Worm (Caenorhabditis elegans): Measurements from ENCODE around the gene F02C9.2.

F02C9.2 gene

DNA sequence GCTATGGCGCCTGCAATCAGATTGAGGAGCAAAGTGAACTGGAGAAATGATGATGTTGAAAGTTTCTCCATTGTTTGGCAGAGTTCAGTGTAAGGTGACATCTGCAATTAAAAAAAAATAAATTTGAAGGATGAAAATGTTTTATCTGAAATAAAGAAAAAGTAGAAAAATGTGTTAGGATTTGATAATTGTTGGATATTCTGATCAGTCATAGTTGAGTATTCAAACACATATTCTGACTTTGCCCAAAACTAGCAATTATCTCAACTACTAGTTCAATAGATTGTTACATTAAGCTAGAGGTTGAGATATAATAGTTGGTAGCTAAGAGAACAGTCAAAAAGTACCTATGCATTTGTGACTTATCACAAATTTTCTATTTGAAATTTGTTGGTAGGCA, 11.0 kb downstream of the F02C9.2 start, which contains the start of gene srab-10:
srab-10 (minus strand) TSS at position 101 of the 400 bp plus-strand sequence.
- TF ChIP-seq lin-39 (tag; optimal IDR thresholded peaks at IDR 0.05), result no peak
- no peak for TF ChIP-seq gmeb-1 (tag; optimal IDR thresholded peaks at IDR 0.05)
- TF ChIP-seq nhr-12 (tag; optimal IDR thresholded peaks at IDR 0.05), result no peak
- no peak for TF ChIP-seq nhr-11 (tag; optimal IDR thresholded peaks at IDR 0.05)
- TF ChIP-seq ceh-82 (tag; optimal IDR thresholded peaks at IDR 0.05), result no peak
- no peak for TF ChIP-seq aly-2 (tag; optimal IDR thresholded peaks at IDR 0.05)
- no peak for TF ChIP-seq nhr-23 (tag; optimal IDR thresholded peaks at IDR 0.05)
- no peak for TF ChIP-seq sma-9 (GFP tag; optimal IDR thresholded peaks at IDR 0.05)
- TF ChIP-seq sma-9 (tag; optimal IDR thresholded peaks at IDR 0.05), result no peak
- TF ChIP-seq nhr-25 (tag; optimal IDR thresholded peaks at IDR 0.05), result no peak
- TF ChIP-seq mbf-1 (tag; optimal IDR thresholded peaks at IDR 0.05), result no peak
- TF ChIP-seq nhr-6 (tag; optimal IDR thresholded peaks at IDR 0.05), result no peak
- no peak for TF ChIP-seq lin-13 (GFP tag; optimal IDR thresholded peaks at IDR 0.05)
- TF ChIP-seq ceh-16 (tag; optimal IDR thresholded peaks at IDR 0.05), result no peak
- TF ChIP-seq egl-27 (tag; optimal IDR thresholded peaks at IDR 0.05), result no peak
- TF ChIP-seq ztf-11 (tag; optimal IDR thresholded peaks at IDR 0.05), result no peak

DNA sequence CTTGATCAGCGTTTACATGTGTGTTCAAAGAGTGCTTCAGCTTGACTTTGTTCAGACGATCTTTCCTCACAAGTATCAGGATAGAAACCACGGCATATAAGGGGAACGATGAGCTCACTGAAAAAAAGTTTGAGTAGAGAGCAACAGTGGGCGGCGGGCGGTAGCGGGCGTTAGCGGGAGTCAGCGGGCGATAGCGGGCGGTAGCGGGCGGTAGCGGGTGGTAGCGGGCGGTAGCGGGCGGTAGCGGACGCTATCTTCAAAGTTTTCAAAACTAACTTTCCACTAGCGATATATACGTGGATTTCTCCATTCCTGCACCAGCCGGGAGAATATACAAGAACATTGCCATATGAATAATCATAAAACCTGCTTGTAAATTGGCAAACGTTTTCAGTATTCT, 11.7 kb downstream of the F02C9.2 start:
- no peak for TF ChIP-seq lin-13 (GFP tag; optimal IDR thresholded peaks at IDR 0.05)
- TF ChIP-seq sma-3 (GFP tag; optimal IDR thresholded peaks at IDR 0.05), result no peak
- no peak for TF ChIP-seq sem-4 (tag; optimal IDR thresholded peaks at IDR 0.05)
- TF ChIP-seq nhr-10 (tag; optimal IDR thresholded peaks at IDR 0.05), result no peak
- no peak for TF ChIP-seq unc-55 (GFP tag; optimal IDR thresholded peaks at IDR 0.05)
- no peak for TF ChIP-seq nhr-6 (tag; optimal IDR thresholded peaks at IDR 0.05)
- no peak for TF ChIP-seq snpc-4 (tag; optimal IDR thresholded peaks at IDR 0.05)

DNA sequence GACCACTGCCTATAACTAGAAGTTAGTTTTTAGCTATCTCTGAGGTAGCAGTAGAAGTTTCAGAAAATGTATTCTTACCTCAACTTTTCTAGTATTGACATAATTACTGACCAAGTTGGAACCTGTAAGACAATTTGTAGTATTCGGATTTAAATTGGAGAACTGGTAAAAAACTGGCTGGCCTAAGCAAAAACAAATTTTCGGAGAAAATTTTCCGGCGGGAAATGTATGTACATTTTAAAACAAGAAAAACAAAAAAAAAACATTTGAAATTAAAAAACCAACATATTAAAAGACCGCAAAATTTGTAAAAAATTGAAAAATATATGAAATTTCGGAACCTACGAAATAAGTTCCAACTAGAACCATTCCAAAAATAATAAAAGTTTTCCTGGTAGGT, 13.4 kb downstream of the F02C9.2 start, which contains the start of gene srab-11:
srab-11 (minus strand) TSS at position 101 of the 400 bp plus-strand sequence.
- TF ChIP-seq nhr-237 (tag; optimal IDR thresholded peaks at IDR 0.05) (no peak), unc-62 (GFP tag; optimal IDR thresholded peaks at IDR 0.05) (no peak), lin-11 (tag; optimal IDR thresholded peaks at IDR 0.05) (no peak), nhr-10 (tag; optimal IDR thresholded peaks at IDR 0.05) (no peak), ceh-16 (tag; optimal IDR thresholded peaks at IDR 0.05) (no peak), ZK546.5 (tag; optimal IDR thresholded peaks at IDR 0.05) (no peak), ztf-4 (tag; optimal IDR thresholded peaks at IDR 0.05) (no peak), skn-1 (tag; optimal IDR thresholded peaks at IDR 0.05) (no peak), mab-5 (tag; optimal IDR thresholded peaks at IDR 0.05) (no peak), mdl-1 (tag; optimal IDR thresholded peaks at IDR 0.05) (no peak), lin-39 (tag; optimal IDR thresholded peaks at IDR 0.05) (no peak)

DNA sequence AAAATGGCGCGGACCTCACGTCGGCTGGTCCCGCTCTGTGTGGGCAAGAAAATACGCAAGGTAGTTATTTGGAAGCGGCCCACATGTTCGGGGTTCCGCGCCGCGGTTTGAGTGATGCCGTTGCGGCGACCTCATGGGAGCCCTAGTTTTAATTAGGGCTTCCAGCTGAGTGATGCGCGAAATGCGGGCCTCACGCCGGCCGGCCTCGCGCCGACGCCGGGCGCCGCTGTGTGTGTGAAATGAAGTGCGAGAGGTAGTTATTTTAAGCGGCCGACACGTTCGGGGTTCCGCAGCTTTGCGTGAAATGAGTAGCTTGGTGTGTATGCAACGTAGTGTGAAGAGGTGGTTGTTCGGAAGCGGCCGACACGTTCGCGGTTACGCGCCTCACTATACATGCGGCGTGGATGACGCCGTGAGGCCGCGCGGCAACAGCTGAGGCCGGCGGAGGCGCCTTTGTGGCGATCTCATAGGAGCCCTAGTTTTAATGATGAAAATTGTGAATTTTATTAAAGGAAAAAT, 16.5 kb downstream of the F02C9.2 start:
- TF ChIP-seq nhr-6 (tag; optimal IDR thresholded peaks at IDR 0.05) (no peak), gmeb-1 (tag; optimal IDR thresholded peaks at IDR 0.05) (no peak), elt-3 (tag; optimal IDR thresholded peaks at IDR 0.05) (no peak), ztf-11 (tag; optimal IDR thresholded peaks at IDR 0.05) (no peak), unc-55 (GFP tag; optimal IDR thresholded peaks at IDR 0.05) (no peak), fos-1 (tag; optimal IDR thresholded peaks at IDR 0.05) (no peak), nhr-10 (tag; optimal IDR thresholded peaks at IDR 0.05) (no peak), nhr-23 (tag; optimal IDR thresholded peaks at IDR 0.05) (no peak), sma-3 (GFP tag; optimal IDR thresholded peaks at IDR 0.05) (no peak), nhr-129 (tag; optimal IDR thresholded peaks at IDR 0.05) (no peak), lin-11 (tag; optimal IDR thresholded peaks at IDR 0.05) (no peak), ama-1 (optimal IDR thresholded peaks at IDR 0.05) (no peak)

DNA sequence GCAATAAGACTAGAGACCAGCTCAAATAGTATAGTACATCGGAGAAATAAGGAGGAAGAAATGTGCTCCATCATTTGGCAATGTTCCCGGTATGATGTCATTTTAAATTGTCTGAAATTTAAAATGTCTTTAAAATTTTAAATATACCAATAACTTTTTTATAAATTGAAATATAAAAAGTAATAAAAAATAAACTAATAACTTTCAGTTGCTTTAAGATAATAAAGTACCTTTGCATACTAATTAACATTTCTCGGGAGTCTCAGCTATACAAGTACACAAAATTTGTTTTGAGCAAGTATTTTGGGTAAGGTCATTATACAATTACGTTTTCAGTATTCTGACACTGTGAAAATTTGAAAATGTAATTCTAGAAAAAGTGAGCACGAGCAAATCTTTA, 18.4 kb downstream of the F02C9.2 start, which contains the start of gene srab-6:
srab-6 (minus strand) TSS at position 101 of the 400 bp plus-strand sequence.
- no peak for TF ChIP-seq ama-1 (optimal IDR thresholded peaks at IDR 0.05)
- TF ChIP-seq ceh-16 (tag; optimal IDR thresholded peaks at IDR 0.05), result no peak
- no peak for TF ChIP-seq snpc-4 (tag; optimal IDR thresholded peaks at IDR 0.05)
- TF ChIP-seq lin-39 (tag; optimal IDR thresholded peaks at IDR 0.05), result no peak
- TF ChIP-seq ztf-4 (tag; optimal IDR thresholded peaks at IDR 0.05), result no peak
- no peak for TF ChIP-seq ZK546.5 (tag; optimal IDR thresholded peaks at IDR 0.05)
- TF ChIP-seq zag-1 (tag; optimal IDR thresholded peaks at IDR 0.05), result no peak
- TF ChIP-seq nhr-11 (tag; optimal IDR thresholded peaks at IDR 0.05), result no peak
- no peak for TF ChIP-seq lin-11 (tag; optimal IDR thresholded peaks at IDR 0.05)
- no peak for TF ChIP-seq Y55F3AM.14 (GFP tag; optimal IDR thresholded peaks at IDR 0.05)
- TF ChIP-seq elt-3 (tag; optimal IDR thresholded peaks at IDR 0.05), result no peak
- no peak for TF ChIP-seq crh-2 (tag; optimal IDR thresholded peaks at IDR 0.05)
- TF ChIP-seq nhr-25 (tag; optimal IDR thresholded peaks at IDR 0.05), result no peak
- TF ChIP-seq elt-1 (tag; optimal IDR thresholded peaks at IDR 0.05), result no peak
- TF ChIP-seq peb-1 (tag; optimal IDR thresholded peaks at IDR 0.05), result no peak
- no peak for TF ChIP-seq egl-27 (tag; optimal IDR thresholded peaks at IDR 0.05)

Data from whole organism, L2 larva.